Worm (Caenorhabditis elegans) whole organism, L1 larva: Measurements from ENCODE around the gene twk-24.

ENCODE experiments used
- ama-1 ChIP-seq: fragments of 150-350 bp; optimal IDR thresholded peaks from 2 replicates; lab custom pipeline; 2014
- dpl-1 ChIP-seq, 3 experiments: fragments of 150-350 bp in 2 of 3; sonication (generic microtip) in 1 of 3; optimal IDR thresholded peaks; 2 replicates each; lab custom pipeline; 2014 to 2017; ENCODE audit warnings: missing biosample characterization in 3 of 3, missing genetic modification characterization in 3 of 3, missing genetic modification reagents in 3 of 3
- fkh-10 ChIP-seq: sonication (generic microtip); optimal IDR thresholded peaks from 2 replicates; lab custom pipeline; 2017; ENCODE audit warnings: missing biosample characterization, missing genetic modification reagents, missing genetic modification characterization
- fkh-8 ChIP-seq: sonication (generic microtip); optimal IDR thresholded peaks from 2 replicates; lab custom pipeline; 2016; ENCODE audit warnings: mild to moderate bottlenecking, missing genetic modification characterization, missing compliant biosample characterization
- nhr-12 ChIP-seq: sonication (generic microtip); optimal IDR thresholded peaks from 2 replicates; lab custom pipeline; 2017; ENCODE audit warnings: missing biosample characterization, missing genetic modification characterization
- nhr-237 ChIP-seq: fragments of 150-350 bp; optimal IDR thresholded peaks from 2 replicates; lab custom pipeline; 2014; ENCODE audit warnings: missing biosample characterization, missing genetic modification characterization
- nhr-90 ChIP-seq: sonication (generic microtip); optimal IDR thresholded peaks from 2 replicates; lab custom pipeline; 2016; ENCODE audit warnings: mild to moderate bottlenecking, missing genetic modification characterization, missing compliant biosample characterization; ENCODE audit not compliant: poor library complexity
- pag-3 ChIP-seq: sonication (generic microtip); optimal IDR thresholded peaks from 2 replicates; lab custom pipeline; 2017; ENCODE audit warnings: missing genetic modification characterization, mild to moderate bottlenecking, missing compliant biosample characterization, antibody characterized with exemption, borderline replicate concordance; ENCODE audit not compliant: insufficient read depth
- snpc-4 ChIP-seq: fragments of 150-350 bp; optimal IDR thresholded peaks from 2 replicates; lab custom pipeline; 2014; ENCODE audit warnings: missing biosample characterization, missing genetic modification characterization
- sup-37 ChIP-seq: fragments of 200-800 bp; sonication (Bioruptor generic); optimal IDR thresholded peaks from 2 replicates; lab custom pipeline; 2018; ENCODE audit warnings: mild to moderate bottlenecking, missing genetic modification characterization, missing compliant biosample characterization
- unc-98 ChIP-seq: fragments of 200-800 bp; sonication (Bioruptor generic); IDR thresholded peaks from 2 replicates; pipeline ENCODE4 v1.3.6; 2022; ENCODE audit warnings: missing genetic modification characterization, missing compliant biosample characterization
- zag-1 ChIP-seq: fragments of 150-350 bp; optimal IDR thresholded peaks from 2 replicates; lab custom pipeline; 2014; ENCODE audit warnings: missing biosample characterization, missing genetic modification characterization
- ztf-4 ChIP-seq: fragments of 150-350 bp; optimal IDR thresholded peaks from 2 replicates; lab custom pipeline; 2014; ENCODE audit warnings: missing biosample characterization, missing genetic modification characterization

DNA sequence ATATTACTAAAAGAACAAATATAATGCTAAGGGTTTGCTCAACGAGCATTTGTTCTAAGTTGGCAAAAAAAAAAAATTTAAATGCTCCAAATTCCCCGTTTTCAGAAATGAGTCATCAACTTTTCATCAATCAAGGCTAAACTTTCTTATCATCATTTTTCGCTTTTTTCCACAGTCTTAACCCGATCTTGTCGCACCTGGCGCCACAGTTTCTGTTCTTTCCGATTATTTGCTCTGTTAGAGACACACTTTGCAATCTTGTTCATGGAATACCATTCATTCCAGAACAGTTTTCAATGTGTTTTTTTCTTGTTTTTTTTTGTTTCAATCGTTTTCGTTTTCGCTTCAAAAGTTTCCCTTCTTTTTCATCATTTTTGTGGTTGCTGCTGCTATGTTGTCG, 29.1 kb upstream of the twk-24 start:
- TF ChIP-seq snpc-4 (tag; lab: Kevin White, UChicago) (no peak), ama-1 (lab: Kevin White, UChicago) (no peak), fkh-10 (GFP tag; lab: Kevin White, UChicago) (no peak), dpl-1 (GFP tag; optimal IDR thresholded peaks at IDR 0.05; lab: Kevin White, UChicago) (no peak), nhr-12 (tag; lab: Kevin White, UChicago) (no peak), sup-37 (GFP tag; lab: Kevin White, UChicago) (no peak), unc-98 (GFP tag; lab: Robert Waterston, UW) (no peak), zag-1 (tag; lab: Kevin White, UChicago) (no peak), ztf-4 (tag; lab: Kevin White, UChicago) (no peak), fkh-8 (tag; lab: Kevin White, UChicago) (no peak), pag-3 (tag; lab: Kevin White, UChicago) (no peak), nhr-90 (no peak), nhr-237 (no peak)
